Fruit fly (Drosophila melanogaster) whole organism, embryonic: Measurements from ENCODE around the gene Pvf2.
A peak's percentile ranks its signal among the peaks of the same experiment; 100 is the strongest.

ENCODE experiments used
- Awh ChIP-seq: fragments of 200-800 bp; sonication (Bioruptor generic); IDR thresholded peaks from 2 replicates; pipeline ENCODE4, ENCODE4 v1.3.6; 2022; ENCODE audit warnings: missing biosample characterization, missing genetic modification characterization
- CG12104 ChIP-seq: fragments of 200-800 bp; sonication (Bioruptor generic); optimal IDR thresholded peaks from 3 replicates; lab custom pipeline; 2016; ENCODE audit warnings: missing biosample characterization, missing genetic modification characterization
- CG12219 ChIP-seq: fragments of 200-800 bp; sonication (Bioruptor generic); optimal IDR thresholded peaks from 3 replicates; lab custom pipeline; 2018; ENCODE audit warnings: missing biosample characterization, mild to moderate bottlenecking, missing genetic modification characterization
- CG1233 ChIP-seq: fragments of 200-800 bp; sonication (Bioruptor generic); optimal IDR thresholded peaks from 4 replicates; lab custom pipeline; 2018; ENCODE audit warnings: missing biosample characterization, mild to moderate bottlenecking, missing genetic modification characterization
- CG13775 ChIP-seq: fragments of 200-800 bp; sonication (Bioruptor generic); optimal IDR thresholded peaks from 3 replicates; lab custom pipeline; 2017; ENCODE audit warnings: missing biosample characterization, mild to moderate bottlenecking, missing genetic modification characterization
- CG14441 ChIP-seq: fragments of 200-800 bp; sonication (Bioruptor generic); IDR thresholded peaks from 2 replicates; pipeline ENCODE4 v1.3.6; 2022; ENCODE audit warnings: missing biosample characterization, missing genetic modification characterization
- CG17802 ChIP-seq: fragments of 200-800 bp; sonication (Bioruptor generic); optimal IDR thresholded peaks from 2 replicates; lab custom pipeline; 2018; ENCODE audit warnings: missing biosample characterization, mild to moderate bottlenecking, missing genetic modification characterization, moderate library complexity
- CG18262 ChIP-seq: fragments of 200-800 bp; optimal IDR thresholded peaks from 3 replicates; lab custom pipeline; 2019; ENCODE audit warnings: missing biosample characterization, mild to moderate bottlenecking, missing genetic modification characterization, moderate library complexity
- CG18619 ChIP-seq: fragments of 200-800 bp; sonication (Bioruptor generic); optimal IDR thresholded peaks from 3 replicates; lab custom pipeline; 2017; ENCODE audit warnings: missing biosample characterization, mild to moderate bottlenecking, missing genetic modification characterization
- CG2875 ChIP-seq: fragments of 200-800 bp; sonication (Bioruptor generic); optimal IDR thresholded peaks from 2 replicates; lab custom pipeline; 2017; ENCODE audit warnings: missing biosample characterization, mild to moderate bottlenecking, missing genetic modification characterization, missing genetic modification reagents
- CG32532 ChIP-seq: fragments of 200-800 bp; sonication (Bioruptor generic); IDR thresholded peaks from 2 replicates; pipeline ENCODE4 v1.3.6; 2022; ENCODE audit warnings: missing biosample characterization, missing genetic modification characterization
- CG32772 ChIP-seq: fragments of 200-800 bp; sonication (Bioruptor generic); IDR thresholded peaks from 2 replicates; pipeline ENCODE4 v1.3.6; 2022; ENCODE audit warnings: missing biosample characterization, missing genetic modification characterization
- CG3407 ChIP-seq: fragments of 200-800 bp; sonication (Bioruptor generic); optimal IDR thresholded peaks from 2 replicates; lab custom pipeline; 2018; ENCODE audit warnings: missing biosample characterization, mild to moderate bottlenecking, missing genetic modification characterization
- CG6175 ChIP-seq: fragments of 200-800 bp; sonication (Bioruptor generic); IDR thresholded peaks from 3 replicates; pipeline ENCODE4 v1.3.6; 2022; ENCODE audit warnings: missing biosample characterization, missing genetic modification characterization
- CG7839 ChIP-seq: fragments of 200-800 bp; sonication (Bioruptor generic); optimal IDR thresholded peaks from 3 replicates; lab custom pipeline; 2018; ENCODE audit warnings: missing biosample characterization, mild to moderate bottlenecking, missing genetic modification characterization, moderate library complexity
- CG8089 ChIP-seq: fragments of 200-800 bp; sonication (Bioruptor generic); optimal IDR thresholded peaks from 3 replicates; lab custom pipeline; 2016; ENCODE audit warnings: missing biosample characterization, missing genetic modification characterization
- Deaf1 ChIP-seq: fragments of 200-800 bp; optimal IDR thresholded peaks from 3 replicates; lab custom pipeline; 2019; ENCODE audit warnings: missing biosample characterization, mild to moderate bottlenecking, missing genetic modification characterization, moderate library complexity
- Dll ChIP-seq: fragments of 200-800 bp; sonication (Bioruptor generic); IDR thresholded peaks from 4 replicates; pipeline ENCODE4 v1.3.6; 2022; ENCODE audit warnings: missing biosample characterization, missing genetic modification characterization; ENCODE audit not compliant: partially characterized antibody
- Doc3 ChIP-seq: fragments of 200-800 bp; sonication (Bioruptor generic); IDR thresholded peaks from 3 replicates; pipeline ENCODE4 v1.3.6; 2022; ENCODE audit warnings: missing biosample characterization, missing genetic modification characterization; ENCODE audit not compliant: partially characterized antibody
- Drgx ChIP-seq: fragments of 200-800 bp; sonication (Bioruptor generic); IDR thresholded peaks from 2 replicates; pipeline ENCODE4 v1.3.6; 2022; ENCODE audit warnings: missing biosample characterization, missing genetic modification characterization
- HLH3B ChIP-seq: fragments of 200-800 bp; sonication (Bioruptor generic); IDR thresholded peaks from 2 replicates; pipeline ENCODE4 v1.3.6; 2022; ENCODE audit warnings: missing biosample characterization, missing genetic modification characterization
- HLH4C ChIP-seq: fragments of 200-800 bp; sonication (Bioruptor generic); IDR thresholded peaks from 3 replicates; pipeline ENCODE4 v1.3.6; 2022; ENCODE audit warnings: missing biosample characterization, missing genetic modification characterization; ENCODE audit not compliant: partially characterized antibody
- HmgD ChIP-seq: fragments of 200-800 bp; sonication (Bioruptor generic); optimal IDR thresholded peaks from 3 replicates; lab custom pipeline; 2016; ENCODE audit warnings: missing biosample characterization, missing genetic modification characterization
- Hr39 ChIP-seq: fragments of >200 bp; optimal IDR thresholded peaks from 2 replicates; lab custom pipeline; 2017
- Kr ChIP-seq: fragments of 200-800 bp; sonication (Bioruptor generic); optimal IDR thresholded peaks from 2 replicates; lab custom pipeline; 2017; ENCODE audit warnings: missing biosample characterization, mild to moderate bottlenecking, missing genetic modification characterization
- MBD-R2 ChIP-seq: fragments of 200-800 bp; sonication (Bioruptor generic); IDR thresholded peaks from 2 replicates; pipeline ENCODE4 v1.3.6; 2022; ENCODE audit warnings: missing biosample characterization, missing genetic modification characterization
- Mes4 ChIP-seq: fragments of 200-800 bp; sonication (Bioruptor generic); optimal IDR thresholded peaks from 2 replicates; lab custom pipeline; 2016; ENCODE audit warnings: missing biosample characterization, missing genetic modification characterization
- Myb ChIP-seq: fragments of 200-800 bp; sonication (Bioruptor generic); optimal IDR thresholded peaks from 2 replicates; lab custom pipeline; 2016; ENCODE audit warnings: missing biosample characterization, missing genetic modification characterization
- Xrp1 ChIP-seq: fragments of 200-800 bp; sonication (Bioruptor generic); IDR thresholded peaks from 2 replicates; pipeline ENCODE4 v1.3.6; 2022; ENCODE audit warnings: missing biosample characterization, missing genetic modification characterization
- ara ChIP-seq: fragments of 200-800 bp; sonication (Bioruptor generic); IDR thresholded peaks from 2 replicates; pipeline ENCODE4 v1.3.6; 2022; ENCODE audit warnings: missing biosample characterization, missing genetic modification characterization
- bigmax ChIP-seq: fragments of 200-800 bp; sonication (Bioruptor generic); optimal IDR thresholded peaks from 2 replicates; lab custom pipeline; 2018; ENCODE audit warnings: missing biosample characterization, mild to moderate bottlenecking, missing genetic modification characterization
- emc ChIP-seq: fragments of 200-800 bp; sonication (Bioruptor generic); optimal IDR thresholded peaks from 2 replicates; lab custom pipeline; 2016; ENCODE audit warnings: missing biosample characterization, missing genetic modification characterization
- en ChIP-seq: fragments of 200-800 bp; sonication (Bioruptor generic); optimal IDR thresholded peaks from 2 replicates; lab custom pipeline; 2016; ENCODE audit warnings: missing biosample characterization, missing genetic modification characterization
- eyg ChIP-seq: fragments of 200-800 bp; sonication (Bioruptor generic); optimal IDR thresholded peaks from 3 replicates; lab custom pipeline; 2016; ENCODE audit warnings: missing biosample characterization, missing genetic modification characterization
- gem ChIP-seq: fragments of 200-800 bp; sonication (Bioruptor generic); optimal IDR thresholded peaks from 2 replicates; lab custom pipeline; 2019; ENCODE audit warnings: missing biosample characterization, mild to moderate bottlenecking, missing genetic modification characterization, moderate library complexity
- gfzf ChIP-seq: fragments of 200-800 bp; sonication (Bioruptor generic); optimal IDR thresholded peaks from 2 replicates; lab custom pipeline; 2016; ENCODE audit warnings: missing biosample characterization, mild to moderate bottlenecking, missing genetic modification characterization, moderate library complexity
- gro ChIP-seq: fragments of 200-800 bp; sonication (Bioruptor generic); optimal IDR thresholded peaks from 2 replicates; lab custom pipeline; 2016; ENCODE audit warnings: missing biosample characterization, missing genetic modification characterization
- gsb-n ChIP-seq: fragments of 200-800 bp; sonication (Bioruptor generic); optimal IDR thresholded peaks from 3 replicates; lab custom pipeline; 2018; ENCODE audit warnings: missing biosample characterization, mild to moderate bottlenecking, missing genetic modification characterization
- ham ChIP-seq: fragments of 200-800 bp; sonication (Bioruptor generic); IDR thresholded peaks from 2 replicates; pipeline ENCODE4 v1.3.6; 2022; ENCODE audit warnings: missing biosample characterization, missing genetic modification characterization
- jigr1 ChIP-seq: fragments of 200-800 bp; sonication (Bioruptor generic); IDR thresholded peaks from 3 replicates; pipeline ENCODE4 v1.3.6; 2022; ENCODE audit warnings: missing biosample characterization, missing genetic modification characterization
- kni ChIP-seq: fragments of 200-800 bp; sonication (Bioruptor generic); optimal IDR thresholded peaks from 3 replicates; lab custom pipeline; 2017; ENCODE audit warnings: mild to moderate bottlenecking, missing biosample characterization, missing genetic modification reagents, missing genetic modification characterization
- maf-S ChIP-seq: fragments of 200-800 bp; sonication (Bioruptor generic); optimal IDR thresholded peaks from 2 replicates; lab custom pipeline; 2016; ENCODE audit warnings: missing biosample characterization, missing genetic modification characterization
- nerfin-1 ChIP-seq: fragments of 200-800 bp; sonication (Bioruptor generic); optimal IDR thresholded peaks from 3 replicates; lab custom pipeline; 2019; ENCODE audit warnings: missing biosample characterization, mild to moderate bottlenecking, missing genetic modification characterization, moderate library complexity
- pfk ChIP-seq: fragments of 200-800 bp; sonication (Bioruptor generic); optimal IDR thresholded peaks from 2 replicates; lab custom pipeline; 2018; ENCODE audit warnings: missing biosample characterization, mild to moderate bottlenecking, missing genetic modification characterization, moderate library complexity
- pho ChIP-seq: fragments of 200-800 bp; sonication (Bioruptor generic); optimal IDR thresholded peaks from 2 replicates; lab custom pipeline; 2016; ENCODE audit warnings: missing biosample characterization, missing genetic modification characterization
- pum ChIP-seq: fragments of 200-800 bp; sonication (Bioruptor generic); optimal IDR thresholded peaks from 2 replicates; lab custom pipeline; 2016; ENCODE audit warnings: missing biosample characterization, missing genetic modification characterization
- repo ChIP-seq: fragments of 200-800 bp; sonication (Bioruptor generic); optimal IDR thresholded peaks from 2 replicates; lab custom pipeline; 2016; ENCODE audit warnings: missing biosample characterization, missing genetic modification characterization
- run ChIP-seq: fragments of 200-800 bp; sonication (Bioruptor generic); optimal IDR thresholded peaks from 3 replicates; lab custom pipeline; 2018; ENCODE audit warnings: missing biosample characterization, mild to moderate bottlenecking, missing genetic modification characterization
- slou ChIP-seq: fragments of 200-800 bp; sonication (Bioruptor generic); optimal IDR thresholded peaks from 3 replicates; lab custom pipeline; 2016; ENCODE audit warnings: missing biosample characterization, missing genetic modification characterization
- ssp ChIP-seq: fragments of 200-800 bp; sonication (Bioruptor generic); IDR thresholded peaks from 2 replicates; pipeline ENCODE4 v1.3.6; 2022; ENCODE audit warnings: missing biosample characterization, missing genetic modification characterization

Pvf2 gene

DNA sequence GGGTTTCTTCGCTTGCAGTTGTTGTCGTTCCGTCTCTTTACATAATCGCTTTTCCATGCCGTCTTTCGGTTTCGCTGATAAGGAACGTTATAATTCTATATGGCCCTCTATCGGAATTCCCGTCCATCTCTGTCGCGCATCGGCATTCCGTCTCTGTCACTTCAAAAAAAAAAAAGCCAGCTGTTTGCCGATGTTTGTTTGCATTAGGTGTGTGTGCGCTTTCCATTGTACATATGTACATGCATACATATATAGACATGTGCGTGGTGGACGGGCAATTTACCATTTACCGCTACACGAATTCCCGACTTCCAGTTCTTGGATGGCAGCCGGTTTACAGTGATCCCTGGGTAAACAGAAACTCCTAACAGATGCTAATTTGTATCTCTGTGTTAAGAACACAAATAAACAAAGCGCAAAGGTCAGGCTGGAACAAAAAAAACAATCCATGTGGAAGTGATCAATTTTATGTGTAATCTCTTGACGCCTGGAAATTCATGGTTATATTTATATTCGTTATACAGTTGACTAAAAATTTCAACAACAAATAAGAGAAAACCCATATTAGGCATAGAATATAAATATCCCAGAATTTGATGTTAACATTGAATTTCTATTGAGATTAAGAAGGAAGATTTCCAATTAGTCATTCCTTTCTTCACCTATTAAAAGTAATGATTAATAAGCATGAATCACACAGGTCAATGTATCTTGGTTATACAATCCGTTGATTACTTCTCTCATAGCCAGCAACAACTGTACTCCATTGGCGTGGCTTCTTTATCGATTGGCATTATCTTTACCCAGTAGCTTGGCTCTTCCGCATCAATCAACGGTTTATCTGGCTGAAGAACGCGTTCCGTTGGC, 41.2 kb downstream of the Pvf2 start (continued):
- peak; percentile 34 for TF ChIP-seq gem
- TF ChIP-seq CG2875: peak; percentile 76
- no peak for TF ChIP-seq emc (GFP tag; lab: Kevin White, UChicago)
- TF ChIP-seq CG8089 (GFP tag; lab: Kevin White, UChicago): peak; percentile 54
- no peak for TF ChIP-seq en (GFP tag; lab: Kevin White, UChicago)
- no peak for TF ChIP-seq Doc3 (GFP tag; lab: Robert Waterston, UW)
- TF ChIP-seq Mes4 (GFP tag; lab: Kevin White, UChicago): peak; percentile 52
- TF ChIP-seq ssp: no peak
- no peak for TF ChIP-seq bigmax (GFP tag; lab: Kevin White, UChicago)
- no peak for TF ChIP-seq Hr39 (lab: Kevin White, UChicago)
- TF ChIP-seq nerfin-1: peak; percentile 41
- TF ChIP-seq CG6175 (GFP tag; lab: Robert Waterston, UW): no peak
- peak; percentile 6 for TF ChIP-seq CG13775 (GFP tag; lab: Kevin White, UChicago)
- TF ChIP-seq Kr (GFP tag; lab: Kevin White, UChicago): peak; percentile 66
- TF ChIP-seq HLH3B (GFP tag; lab: Robert Waterston, UW): 0 out of 2 replicates have a peak, but pooled peaks have one; percentile 7
- TF ChIP-seq Deaf1 (tag; lab: Kevin White, UChicago): no peak
- no peak for TF ChIP-seq HLH4C (GFP tag; lab: Robert Waterston, UW)
- 0 out of 2 replicates have a peak, but pooled peaks have one; percentile 10 for TF ChIP-seq Drgx (GFP tag; lab: Robert Waterston, UW)
- TF ChIP-seq CG14441: no peak
- TF ChIP-seq CG32532 (GFP tag; lab: Robert Waterston, UW): no peak
- no peak for TF ChIP-seq CG12104 (GFP tag; lab: Kevin White, UChicago)
- no peak for TF ChIP-seq ham
- TF ChIP-seq gro (GFP tag; lab: Kevin White, UChicago): no peak
- TF ChIP-seq eyg (GFP tag; lab: Kevin White, UChicago): no peak
- TF ChIP-seq gsb-n (tag; lab: Kevin White, UChicago): peak; percentile 54
- TF ChIP-seq CG18619: no peak
- TF ChIP-seq CG3407: peak; percentile 61
- no peak for TF ChIP-seq slou
- TF ChIP-seq CG18262 (tag; lab: Kevin White, UChicago): peak; percentile 47
- peak; percentile 18; the same call in 1 of the 2 replicates for TF ChIP-seq Awh (GFP tag; lab: Robert Waterston, UW)
- TF ChIP-seq ara (GFP tag; lab: Robert Waterston, UW): 0 out of 2 replicates have a peak, but pooled peaks have one; percentile 39
- no peak for TF ChIP-seq repo (GFP tag; lab: Kevin White, UChicago)
- TF ChIP-seq gfzf (GFP tag; lab: Kevin White, UChicago): no peak
- no peak for TF ChIP-seq CG1233 (GFP tag; lab: Kevin White, UChicago)
- peak; percentile 63 for TF ChIP-seq Xrp1 (GFP tag; lab: Robert Waterston, UW)
- TF ChIP-seq CG7839 (tag; lab: Kevin White, UChicago): peak; percentile 27
- TF ChIP-seq pfk (GFP tag; lab: Kevin White, UChicago): no peak
- TF ChIP-seq maf-S: no peak
- no peak for TF ChIP-seq pum (GFP tag; lab: Kevin White, UChicago)
- peak; percentile 78 for TF ChIP-seq CG32772 (GFP tag; lab: Robert Waterston, UW)
- TF ChIP-seq HmgD (GFP tag; lab: Kevin White, UChicago): no peak
- peak; percentile 47 for TF ChIP-seq CG12219
- TF ChIP-seq kni (GFP tag; lab: Kevin White, UChicago): peak; percentile 60
- TF ChIP-seq run (tag; lab: Kevin White, UChicago): no peak
- TF ChIP-seq pho (GFP tag; lab: Kevin White, UChicago): no peak
- TF ChIP-seq CG17802: no peak
- no peak for TF ChIP-seq jigr1 (GFP tag; lab: Robert Waterston, UW)
- TF ChIP-seq Myb: no peak
- TF ChIP-seq MBD-R2: 0 out of 2 replicates have a peak, but pooled peaks have one; percentile 6
- no peak for TF ChIP-seq Dll
